Fruit fly (Drosophila melanogaster) whole organism, adult: Measurements from ENCODE around the gene CG33687.

Source experiments
- CG11617 ChIP-seq: fragments of 200-800 bp; sonication (Bioruptor generic); optimal IDR thresholded peaks from 2 replicates; lab custom pipeline; 2017; ENCODE audit warnings: mild to moderate bottlenecking, missing biosample characterization, missing genetic modification reagents, missing genetic modification characterization
- CG12768 ChIP-seq: fragments of 200-800 bp; sonication (Bioruptor generic); optimal IDR thresholded peaks from 2 replicates; lab custom pipeline; 2017; ENCODE audit warnings: missing biosample characterization, missing genetic modification characterization, mild to moderate bottlenecking, moderate library complexity, missing genetic modification reagents
- CG14711 ChIP-seq: fragments of 200-800 bp; sonication (Bioruptor generic); optimal IDR thresholded peaks from 2 replicates; lab custom pipeline; 2018; ENCODE audit warnings: missing biosample characterization, mild to moderate bottlenecking, missing genetic modification characterization, moderate library complexity
- CG1620 ChIP-seq: fragments of 200-800 bp; sonication (Bioruptor generic); optimal IDR thresholded peaks from 2 replicates; lab custom pipeline; 2016; ENCODE audit warnings: missing biosample characterization, missing genetic modification characterization
- CG33017 ChIP-seq: fragments of 200-800 bp; sonication (Bioruptor generic); optimal IDR thresholded peaks from 2 replicates; lab custom pipeline; 2018; ENCODE audit warnings: missing biosample characterization, mild to moderate bottlenecking, missing genetic modification characterization, moderate library complexity
- CG5204 ChIP-seq: fragments of 200-800 bp; sonication (Bioruptor generic); optimal IDR thresholded peaks from 2 replicates; lab custom pipeline; 2016; ENCODE audit warnings: missing biosample characterization, missing genetic modification characterization
- CG7045 ChIP-seq: fragments of 200-800 bp; sonication (Bioruptor generic); optimal IDR thresholded peaks from 2 replicates; lab custom pipeline; 2017; ENCODE audit warnings: missing biosample characterization, mild to moderate bottlenecking, missing genetic modification characterization
- CG7101 ChIP-seq: fragments of 200-800 bp; sonication (Bioruptor generic); optimal IDR thresholded peaks from 2 replicates; lab custom pipeline; 2018; ENCODE audit warnings: missing biosample characterization, mild to moderate bottlenecking, missing genetic modification characterization, moderate library complexity
- Clk ChIP-seq: fragments of 200-800 bp; sonication (Bioruptor generic); optimal IDR thresholded peaks from 2 replicates; lab custom pipeline; 2017; ENCODE audit warnings: missing biosample characterization, missing genetic modification characterization
- Crg-1 ChIP-seq: fragments of 200-800 bp; sonication (Bioruptor generic); optimal IDR thresholded peaks from 2 replicates; lab custom pipeline; 2016; ENCODE audit warnings: missing biosample characterization, missing genetic modification characterization
- Hr96 ChIP-seq: fragments of 200-800 bp; sonication (Bioruptor generic); optimal IDR thresholded peaks from 2 replicates; lab custom pipeline; 2016; ENCODE audit warnings: missing biosample characterization, missing genetic modification characterization
- Mnt ChIP-seq: fragments of 200-800 bp; sonication (Bioruptor generic); optimal IDR thresholded peaks from 2 replicates; lab custom pipeline; 2016; ENCODE audit warnings: missing biosample characterization, mild to moderate bottlenecking, missing genetic modification characterization
- bab1 ChIP-seq: fragments of 200-800 bp; sonication (Bioruptor generic); optimal IDR thresholded peaks from 3 replicates; lab custom pipeline; 2019; ENCODE audit warnings: missing biosample characterization, mild to moderate bottlenecking, missing genetic modification characterization, moderate library complexity
- cic ChIP-seq: fragments of 200-800 bp; sonication (Bioruptor generic); optimal IDR thresholded peaks from 2 replicates; lab custom pipeline; 2017; ENCODE audit warnings: missing biosample characterization, mild to moderate bottlenecking, missing genetic modification characterization, moderate library complexity
- cnc ChIP-seq, 2 experiments: fragments of >200 bp; optimal IDR thresholded peaks; 2 replicates each; lab custom pipeline; 2017
- kay ChIP-seq: fragments of 200-800 bp; sonication (Bioruptor generic); peaks from one replicate; lab custom pipeline; 2016; ENCODE audit warnings: missing biosample characterization, missing genetic modification characterization, borderline replicate concordance
- ovo ChIP-seq: fragments of 200-800 bp; sonication (Bioruptor generic); optimal IDR thresholded peaks from 2 replicates; lab custom pipeline; 2016; ENCODE audit warnings: missing biosample characterization, missing genetic modification characterization
- pad ChIP-seq: fragments of 200-800 bp; sonication (Bioruptor generic); optimal IDR thresholded peaks from 3 replicates; lab custom pipeline; 2017; ENCODE audit warnings: missing biosample characterization, missing genetic modification characterization, mild to moderate bottlenecking, moderate library complexity, missing genetic modification reagents
- tj ChIP-seq: fragments of 200-800 bp; sonication (Bioruptor generic); optimal IDR thresholded peaks from 3 replicates; lab custom pipeline; 2017; ENCODE audit warnings: missing biosample characterization, mild to moderate bottlenecking, missing genetic modification characterization, moderate library complexity
- toe ChIP-seq: fragments of 200-800 bp; sonication (Bioruptor generic); optimal IDR thresholded peaks from 2 replicates; lab custom pipeline; 2016; ENCODE audit warnings: missing biosample characterization, missing genetic modification characterization

Gene CG33687

dm6 chr3L:16197450-16197918 is at the start of gene CG33687:
Gene CG33687, plus strand, starts transcription at chr3L:16197868.
- TF ChIP-seq Mnt (no peak), Clk (GFP tag; lab: Kevin White, UChicago) (no peak), kay (GFP tag; lab: Kevin White, UChicago) (no peak), cic (GFP tag; lab: Kevin White, UChicago) (no peak)

- peak; percentile 59 for TF ChIP-seq CG33017 (tag; lab: Kevin White, UChicago)
- TF ChIP-seq cnc (optimal IDR thresholded peaks at IDR 0.05; lab: Kevin White, UChicago), result no peak
- TF ChIP-seq Clk (GFP tag; lab: Kevin White, UChicago), result no peak
- TF ChIP-seq toe (GFP tag; lab: Kevin White, UChicago), result no peak
- TF ChIP-seq CG7101 (tag; lab: Kevin White, UChicago), result peak; percentile 46
- TF ChIP-seq Hr96 (GFP tag; lab: Kevin White, UChicago), result peak; percentile 45
- peak; percentile 88 for TF ChIP-seq CG12768 (GFP tag; lab: Kevin White, UChicago)
- TF ChIP-seq CG1620 (GFP tag; lab: Kevin White, UChicago), result no peak
- TF ChIP-seq pad (GFP tag; lab: Kevin White, UChicago), result peak; percentile 6
- TF ChIP-seq CG11617 (GFP tag; lab: Kevin White, UChicago), result peak; percentile 51
- peak; percentile 50 for TF ChIP-seq CG5204 (GFP tag; lab: Kevin White, UChicago)
- TF ChIP-seq CG7045 (GFP tag; lab: Kevin White, UChicago), result peak; percentile 25
- TF ChIP-seq Mnt, result peak; percentile 85
- TF ChIP-seq Crg-1, result no peak
- no peak for TF ChIP-seq bab1
- no peak for TF ChIP-seq CG14711 (tag; lab: Kevin White, UChicago)
- TF ChIP-seq kay (GFP tag; lab: Kevin White, UChicago), result peak; percentile 9
- peak; percentile 83 for TF ChIP-seq cic (GFP tag; lab: Kevin White, UChicago)
- peak; percentile 13 for TF ChIP-seq tj
- TF ChIP-seq ovo (GFP tag; lab: Kevin White, UChicago), result peak; percentile 11
Observed at dm6 chr3L:16149418-16150160, 48.1 kb upstream of the CG33687 start.

dm6 chr3L:16150161-16150538 is 47.5 kb upstream of the CG33687 start:
- no peak for TF ChIP-seq CG33017 (tag; lab: Kevin White, UChicago)
- TF ChIP-seq kay (GFP tag; lab: Kevin White, UChicago), result peak; percentile 85
- no peak for TF ChIP-seq CG5204 (GFP tag; lab: Kevin White, UChicago)
- no peak for TF ChIP-seq pad (GFP tag; lab: Kevin White, UChicago)
- TF ChIP-seq CG14711 (tag; lab: Kevin White, UChicago), result no peak
- no peak for TF ChIP-seq tj
- no peak for TF ChIP-seq Crg-1
- no peak for TF ChIP-seq ovo (GFP tag; lab: Kevin White, UChicago)
- no peak for TF ChIP-seq CG7101 (tag; lab: Kevin White, UChicago)
- peak in 1 of 2 experiments; percentile 6 for TF ChIP-seq cnc (optimal IDR thresholded peaks at IDR 0.05; lab: Kevin White, UChicago)
- TF ChIP-seq CG1620 (GFP tag; lab: Kevin White, UChicago), result no peak
- no peak for TF ChIP-seq CG12768 (GFP tag; lab: Kevin White, UChicago)
- no peak for TF ChIP-seq CG7045 (GFP tag; lab: Kevin White, UChicago)
- peak; percentile 42 for TF ChIP-seq cic (GFP tag; lab: Kevin White, UChicago)
- TF ChIP-seq Hr96 (GFP tag; lab: Kevin White, UChicago), result no peak
- TF ChIP-seq CG11617 (GFP tag; lab: Kevin White, UChicago), result no peak
- TF ChIP-seq Mnt, result no peak
- TF ChIP-seq bab1, result no peak
- TF ChIP-seq Clk (GFP tag; lab: Kevin White, UChicago), result no peak
- peak; percentile 21 for TF ChIP-seq toe (GFP tag; lab: Kevin White, UChicago)

dm6 chr3L:16150850-16151515 is 46.7 kb upstream of the CG33687 start:
- TF ChIP-seq CG1620 (GFP tag; lab: Kevin White, UChicago) (no peak), CG14711 (tag; lab: Kevin White, UChicago) (no peak), ovo (GFP tag; lab: Kevin White, UChicago) (no peak), Crg-1 (no peak), cic (GFP tag; lab: Kevin White, UChicago) (no peak), CG7045 (GFP tag; lab: Kevin White, UChicago) (no peak), CG33017 (tag; lab: Kevin White, UChicago) (no peak), cnc (optimal IDR thresholded peaks at IDR 0.05; lab: Kevin White, UChicago) (no peak), tj (peak; percentile 73), Mnt (no peak), CG11617 (GFP tag; lab: Kevin White, UChicago) (no peak), toe (GFP tag; lab: Kevin White, UChicago) (peak; percentile 35), CG7101 (tag; lab: Kevin White, UChicago) (no peak), bab1 (no peak), pad (GFP tag; lab: Kevin White, UChicago) (no peak), Hr96 (GFP tag; lab: Kevin White, UChicago) (peak; percentile 0), kay (GFP tag; lab: Kevin White, UChicago) (peak; percentile 98), Clk (GFP tag; lab: Kevin White, UChicago) (no peak), CG12768 (GFP tag; lab: Kevin White, UChicago) (peak; percentile 16), CG5204 (GFP tag; lab: Kevin White, UChicago) (peak; percentile 16)

dm6 chr3L:16151742-16152141 is 45.9 kb upstream of the CG33687 start:
- TF ChIP-seq Clk (GFP tag; lab: Kevin White, UChicago) (no peak), CG14711 (tag; lab: Kevin White, UChicago) (no peak), Mnt (no peak), toe (GFP tag; lab: Kevin White, UChicago) (no peak), pad (GFP tag; lab: Kevin White, UChicago) (no peak), cic (GFP tag; lab: Kevin White, UChicago) (no peak), bab1 (no peak)
